Fruit fly (Drosophila melanogaster) whole organism, embryonic: ENCODE measurements around the gene TotZ.

Source experiments
- Atf6 ChIP-seq: fragments of 200-800 bp; sonication (Bioruptor generic); IDR thresholded peaks from 2 replicates; pipeline ENCODE4 v1.3.6; 2022; ENCODE audit warnings: missing biosample characterization, missing genetic modification characterization
- B-H2 ChIP-seq: fragments of 200-800 bp; sonication (Bioruptor generic); optimal IDR thresholded peaks from 2 replicates; lab custom pipeline; 2018; ENCODE audit warnings: missing biosample characterization, mild to moderate bottlenecking, missing genetic modification characterization
- BtbVII ChIP-seq: fragments of 200-800 bp; sonication (Bioruptor generic); optimal IDR thresholded peaks from 3 replicates; lab custom pipeline; 2017; ENCODE audit warnings: missing biosample characterization, mild to moderate bottlenecking, missing genetic modification characterization
- CG1024 ChIP-seq: fragments of 200-800 bp; sonication (Bioruptor generic); IDR thresholded peaks from 2 replicates; pipeline ENCODE4 v1.3.6; 2022; ENCODE audit warnings: missing biosample characterization, missing genetic modification characterization
- CG10462 ChIP-seq: fragments of 200-800 bp; sonication (Bioruptor generic); optimal IDR thresholded peaks from 2 replicates; lab custom pipeline; 2016; ENCODE audit warnings: missing biosample characterization, missing genetic modification characterization
- CG11085 ChIP-seq: fragments of 200-800 bp; sonication (Bioruptor generic); IDR thresholded peaks from 2 replicates; pipeline ENCODE4 v1.3.6; 2022; ENCODE audit warnings: missing biosample characterization, missing genetic modification characterization
- CG11093 ChIP-seq: fragments of 200-800 bp; sonication (Bioruptor generic); IDR thresholded peaks from 3 replicates; pipeline ENCODE4 v1.3.6; 2022; ENCODE audit warnings: missing biosample characterization, missing genetic modification characterization
- CG11398 ChIP-seq: fragments of 200-800 bp; sonication (Bioruptor generic); optimal IDR thresholded peaks from 2 replicates; lab custom pipeline; 2016; ENCODE audit warnings: missing biosample characterization, missing genetic modification characterization
- CG11456 ChIP-seq: fragments of 200-800 bp; sonication (Bioruptor generic); IDR thresholded peaks from 3 replicates; pipeline ENCODE4 v1.3.6; 2022; ENCODE audit warnings: missing biosample characterization, missing genetic modification characterization
- CG12744 ChIP-seq: fragments of 200-800 bp; sonication (Bioruptor generic); optimal IDR thresholded peaks from 2 replicates; lab custom pipeline; 2016; ENCODE audit warnings: missing biosample characterization, missing genetic modification characterization
- CG14050 ChIP-seq: fragments of 200-800 bp; sonication (Bioruptor generic); IDR thresholded peaks from 3 replicates; pipeline ENCODE4 v1.3.6; 2022; ENCODE audit warnings: missing biosample characterization, missing genetic modification characterization
- CG1647 ChIP-seq: fragments of 200-800 bp; sonication (Bioruptor generic); optimal IDR thresholded peaks from 3 replicates; lab custom pipeline; 2016; ENCODE audit warnings: missing biosample characterization, missing genetic modification characterization
- CG17186 ChIP-seq: fragments of 200-800 bp; sonication (Bioruptor generic); optimal IDR thresholded peaks from 3 replicates; lab custom pipeline; 2017; ENCODE audit warnings: missing biosample characterization, missing genetic modification reagents, missing genetic modification characterization
- CG18599 ChIP-seq: fragments of 200-800 bp; sonication (Bioruptor generic); optimal IDR thresholded peaks from 3 replicates; lab custom pipeline; 2017; ENCODE audit warnings: missing biosample characterization, missing genetic modification characterization, mild to moderate bottlenecking, moderate library complexity, missing genetic modification reagents
- CG32532 ChIP-seq: fragments of 200-800 bp; sonication (Bioruptor generic); IDR thresholded peaks from 2 replicates; pipeline ENCODE4 v1.3.6; 2022; ENCODE audit warnings: missing biosample characterization, missing genetic modification characterization
- CG32767 ChIP-seq: fragments of 200-800 bp; sonication (Bioruptor generic); IDR thresholded peaks from 2 replicates; pipeline ENCODE4 v1.3.6; 2022; ENCODE audit warnings: missing biosample characterization, missing genetic modification characterization
- CG34376 ChIP-seq: fragments of 200-800 bp; sonication (Bioruptor generic); optimal IDR thresholded peaks from 2 replicates; lab custom pipeline; 2018; ENCODE audit warnings: missing biosample characterization, mild to moderate bottlenecking, missing genetic modification characterization
- CG5180 ChIP-seq: fragments of 200-800 bp; sonication (Bioruptor generic); optimal IDR thresholded peaks from 3 replicates; lab custom pipeline; 2017; ENCODE audit warnings: missing biosample characterization, missing genetic modification characterization, mild to moderate bottlenecking, moderate library complexity, missing genetic modification reagents
- CG6813 ChIP-seq: fragments of 200-800 bp; sonication (Bioruptor generic); optimal IDR thresholded peaks from 2 replicates; lab custom pipeline; 2017; ENCODE audit warnings: missing biosample characterization, missing genetic modification characterization, mild to moderate bottlenecking, moderate library complexity, missing genetic modification reagents
- CG6854 ChIP-seq: fragments of 200-800 bp; sonication (Bioruptor generic); optimal IDR thresholded peaks from 3 replicates; lab custom pipeline; 2017; ENCODE audit warnings: missing biosample characterization, mild to moderate bottlenecking, missing genetic modification characterization
- CG8089 ChIP-seq: fragments of 200-800 bp; sonication (Bioruptor generic); optimal IDR thresholded peaks from 3 replicates; lab custom pipeline; 2016; ENCODE audit warnings: missing biosample characterization, missing genetic modification characterization
- CG8765 ChIP-seq: fragments of 200-800 bp; sonication (Bioruptor generic); IDR thresholded peaks from 2 replicates; pipeline ENCODE4 v1.3.6; 2022; ENCODE audit warnings: missing biosample characterization, missing genetic modification characterization
- CG9215 ChIP-seq: fragments of 200-800 bp; sonication (Bioruptor generic); IDR thresholded peaks from 2 replicates; pipeline ENCODE4 v1.3.6; 2022; ENCODE audit warnings: missing biosample characterization, missing genetic modification characterization
- Dad ChIP-seq: fragments of 200-800 bp; sonication (Bioruptor generic); optimal IDR thresholded peaks from 3 replicates; lab custom pipeline; 2016; ENCODE audit warnings: missing biosample characterization, missing genetic modification characterization
- Dek ChIP-seq: fragments of 200-800 bp; sonication (Bioruptor generic); optimal IDR thresholded peaks from 3 replicates; lab custom pipeline; 2019; ENCODE audit warnings: missing biosample characterization, mild to moderate bottlenecking, missing genetic modification characterization, moderate library complexity
- Ets65A ChIP-seq: fragments of 200-800 bp; sonication (Bioruptor generic); peaks from one replicate; lab custom pipeline; 2016; ENCODE audit warnings: missing biosample characterization, missing genetic modification characterization
- Gsc ChIP-seq: fragments of 200-800 bp; sonication (Bioruptor generic); IDR thresholded peaks from 2 replicates; pipeline ENCODE4 v1.3.6; 2022; ENCODE audit warnings: missing biosample characterization, missing genetic modification characterization
- Med ChIP-seq: fragments of 200-800 bp; sonication (Bioruptor generic); peaks from one replicate; lab custom pipeline; 2016; ENCODE audit warnings: missing biosample characterization, missing genetic modification characterization, mild to moderate bottlenecking, inconsistent platforms, moderate library complexity
- NC2α ChIP-seq: fragments of 200-800 bp; sonication (Bioruptor generic); optimal IDR thresholded peaks from 2 replicates; lab custom pipeline; 2016; ENCODE audit warnings: missing biosample characterization, missing genetic modification characterization
- PHDP ChIP-seq: fragments of 200-800 bp; sonication (Bioruptor generic); optimal IDR thresholded peaks from 3 replicates; lab custom pipeline; 2018; ENCODE audit warnings: missing biosample characterization, mild to moderate bottlenecking, missing genetic modification characterization, moderate library complexity
- Rfx ChIP-seq: fragments of 200-800 bp; sonication (Bioruptor generic); IDR thresholded peaks from 2 replicates; pipeline ENCODE4 v1.3.6; 2022; ENCODE audit warnings: missing biosample characterization, missing genetic modification characterization
- Stat92E ChIP-seq, 3 experiments: fragments of >200 bp in 2 of 3; fragments of 200-800 bp in 1 of 3; sonication (Bioruptor generic) in 1 of 3; optimal IDR thresholded peaks; 2 replicates each; lab custom pipeline; 2017 to 2019; ENCODE audit warnings: missing biosample characterization in 3 of 3, missing genetic modification characterization in 3 of 3, mild to moderate bottlenecking in 1 of 3, moderate library complexity in 1 of 3
- YL-1 ChIP-seq: fragments of 200-800 bp; sonication (Bioruptor generic); optimal IDR thresholded peaks from 3 replicates; lab custom pipeline; 2017; ENCODE audit warnings: missing biosample characterization, mild to moderate bottlenecking, missing genetic modification characterization
- aop ChIP-seq: fragments of 200-800 bp; sonication (Bioruptor generic); IDR thresholded peaks from 2 replicates; pipeline ENCODE4 v1.3.6; 2022; ENCODE audit warnings: missing biosample characterization, missing genetic modification characterization
- chif ChIP-seq, 2 experiments: fragments of 200-800 bp; sonication (Bioruptor generic); optimal IDR thresholded peaks; 3 replicates each; lab custom pipeline; 2016; ENCODE audit warnings: missing biosample characterization in 2 of 2, missing genetic modification characterization in 2 of 2
- da ChIP-seq: fragments of 200-800 bp; sonication (Bioruptor generic); optimal IDR thresholded peaks from 2 replicates; lab custom pipeline; 2016; ENCODE audit warnings: missing biosample characterization, missing genetic modification characterization
- dysf ChIP-seq: fragments of 200-800 bp; sonication (Bioruptor generic); IDR thresholded peaks from 3 replicates; pipeline ENCODE4 v1.3.6; 2022; ENCODE audit warnings: missing biosample characterization, missing genetic modification characterization
- fd64A ChIP-seq: fragments of 200-800 bp; sonication (Bioruptor generic); optimal IDR thresholded peaks from 3 replicates; lab custom pipeline; 2018; ENCODE audit warnings: missing biosample characterization, mild to moderate bottlenecking, missing genetic modification characterization
- gcm ChIP-seq: fragments of 200-800 bp; sonication (Bioruptor generic); optimal IDR thresholded peaks from 2 replicates; lab custom pipeline; 2019; ENCODE audit warnings: missing biosample characterization, mild to moderate bottlenecking, missing genetic modification characterization, moderate library complexity
- hbn ChIP-seq: fragments of 200-800 bp; sonication (Bioruptor generic); IDR thresholded peaks from 2 replicates; pipeline ENCODE4 v1.3.6; 2022; ENCODE audit warnings: missing biosample characterization, missing genetic modification characterization; ENCODE audit not compliant: partially characterized antibody
- luna ChIP-seq: fragments of 200-800 bp; sonication (Bioruptor generic); optimal IDR thresholded peaks from 2 replicates; lab custom pipeline; 2016; ENCODE audit warnings: missing biosample characterization, missing genetic modification characterization
- mld ChIP-seq: fragments of 200-800 bp; sonication (Bioruptor generic); IDR thresholded peaks from 3 replicates; pipeline ENCODE4 v1.3.6; 2022; ENCODE audit warnings: missing biosample characterization, missing genetic modification characterization; ENCODE audit not compliant: partially characterized antibody
- nom ChIP-seq: fragments of 200-800 bp; sonication (Bioruptor generic); optimal IDR thresholded peaks from 2 replicates; lab custom pipeline; 2017; ENCODE audit warnings: missing biosample characterization, missing genetic modification characterization, mild to moderate bottlenecking, moderate library complexity, missing genetic modification reagents
- onecut ChIP-seq: fragments of 200-800 bp; sonication (Bioruptor generic); IDR thresholded peaks from 2 replicates; pipeline ENCODE4 v1.3.6; 2022; ENCODE audit warnings: missing biosample characterization, missing genetic modification characterization
- ranshi ChIP-seq: fragments of 200-800 bp; sonication (Bioruptor generic); IDR thresholded peaks from 2 replicates; pipeline ENCODE4 v1.3.6; 2022; ENCODE audit warnings: missing biosample characterization, missing genetic modification characterization
- salm ChIP-seq: fragments of 200-800 bp; sonication (Bioruptor generic); optimal IDR thresholded peaks from 2 replicates; lab custom pipeline; 2018; ENCODE audit warnings: missing biosample characterization, mild to moderate bottlenecking, missing genetic modification characterization
- sens-2 ChIP-seq: fragments of 200-800 bp; sonication (Bioruptor generic); IDR thresholded peaks from 2 replicates; pipeline ENCODE4 v1.3.6; 2022; ENCODE audit warnings: missing biosample characterization, missing genetic modification characterization
- sug ChIP-seq: fragments of 200-800 bp; optimal IDR thresholded peaks from 2 replicates; lab custom pipeline; 2019; ENCODE audit warnings: missing biosample characterization, mild to moderate bottlenecking, missing genetic modification characterization, moderate library complexity
- tll ChIP-seq, 2 experiments: fragments of 200-800 bp in 1 of 2; fragments of >200 bp in 1 of 2; sonication (Bioruptor generic) in 1 of 2; optimal IDR thresholded peaks; 2 replicates each; lab custom pipeline; 2017 to 2019; ENCODE audit warnings: missing biosample characterization in 2 of 2, missing genetic modification characterization in 2 of 2, mild to moderate bottlenecking in 1 of 2, moderate library complexity in 1 of 2
- usp ChIP-seq: fragments of >200 bp; optimal IDR thresholded peaks from 2 replicates; lab custom pipeline; 2017; ENCODE audit warnings: missing biosample characterization, missing genetic modification characterization
- wek ChIP-seq: fragments of 200-800 bp; sonication (Bioruptor generic); optimal IDR thresholded peaks from 3 replicates; lab custom pipeline; 2018; ENCODE audit warnings: missing biosample characterization, mild to moderate bottlenecking, missing genetic modification characterization, moderate library complexity

The TotZ gene

DNA sequence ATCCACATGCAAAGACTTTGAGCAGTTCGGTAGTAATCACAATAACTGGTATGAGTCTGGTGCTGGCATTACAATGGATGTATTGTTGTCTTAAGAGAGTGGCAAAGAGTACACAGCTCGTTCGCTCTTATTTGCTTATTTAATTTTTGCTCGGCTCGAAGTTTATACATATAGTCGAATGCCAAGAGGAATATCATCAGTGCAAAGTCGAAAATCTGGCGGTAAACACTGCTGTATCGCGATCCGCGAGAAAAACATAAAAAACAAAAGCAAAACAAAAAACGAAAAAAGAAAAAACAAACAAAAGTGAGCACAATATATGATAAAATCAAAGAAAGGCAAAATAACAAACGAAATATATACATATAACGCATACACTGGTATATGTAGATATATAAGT is 36.6 kb downstream of the TotZ start, which contains the start of gene hdly (continued):
- no peak for TF ChIP-seq CG10462 (GFP tag; lab: Kevin White, UChicago)
- TF ChIP-seq sens-2 (GFP tag; lab: Robert Waterston, UW), result 0 out of 2 replicates have a peak, but pooled peaks have one; percentile 12
- TF ChIP-seq CG11085 (GFP tag; lab: Robert Waterston, UW), result no peak
- TF ChIP-seq CG5180 (GFP tag; lab: Kevin White, UChicago), result no peak
- no peak for TF ChIP-seq hbn (GFP tag; lab: Robert Waterston, UW)
- TF ChIP-seq nom, result peak; percentile 100
- TF ChIP-seq gcm (GFP tag; lab: Kevin White, UChicago), result no peak
- TF ChIP-seq wek (GFP tag; lab: Kevin White, UChicago), result peak; percentile 34
- TF ChIP-seq Stat92E (GFP tag; optimal IDR thresholded peaks at IDR 0.05; lab: Kevin White, UChicago), result peak in 1 of 3 experiments; percentile 32
- peak; percentile 87 for TF ChIP-seq Med (GFP tag; lab: Kevin White, UChicago)
- TF ChIP-seq onecut (GFP tag; lab: Robert Waterston, UW), result 0 out of 2 replicates have a peak, but pooled peaks have one; percentile 4
- TF ChIP-seq usp (GFP tag; lab: Kevin White, UChicago), result no peak
- peak; percentile 59 for TF ChIP-seq BtbVII (GFP tag; lab: Kevin White, UChicago)
- no peak for TF ChIP-seq da
- peak; percentile 41; the same call in 1 of the 2 replicates for TF ChIP-seq CG32532 (GFP tag; lab: Robert Waterston, UW)
- TF ChIP-seq ranshi (GFP tag; lab: Robert Waterston, UW), result peak; percentile 10; the same call in 1 of the 2 replicates
- TF ChIP-seq CG1647 (GFP tag; lab: Kevin White, UChicago), result no peak
- no peak for TF ChIP-seq salm
- no peak for TF ChIP-seq Gsc (GFP tag; lab: Robert Waterston, UW)
- no peak for TF ChIP-seq CG18599 (GFP tag; lab: Kevin White, UChicago)
- no peak for TF ChIP-seq CG34376 (GFP tag; lab: Kevin White, UChicago)
- no peak for TF ChIP-seq aop (GFP tag; lab: Robert Waterston, UW)
- TF ChIP-seq sug (tag; lab: Kevin White, UChicago), result no peak
- TF ChIP-seq CG11456 (GFP tag; lab: Robert Waterston, UW), result no peak
- TF ChIP-seq CG8089 (GFP tag; lab: Kevin White, UChicago), result no peak
- TF ChIP-seq CG17186, result no peak
- TF ChIP-seq chif (GFP tag; optimal IDR thresholded peaks at IDR 0.05; lab: Kevin White, UChicago), result no peak
- TF ChIP-seq mld (GFP tag; lab: Robert Waterston, UW), result no peak
- TF ChIP-seq CG14050 (GFP tag; lab: Robert Waterston, UW), result no peak
- no peak for TF ChIP-seq CG11398 (GFP tag; lab: Kevin White, UChicago)
- 0 out of 2 replicates have a peak, but pooled peaks have one; percentile 16 for TF ChIP-seq Atf6 (GFP tag; lab: Robert Waterston, UW)
- no peak for TF ChIP-seq Dad
- no peak for TF ChIP-seq CG9215
- TF ChIP-seq luna (GFP tag; lab: Kevin White, UChicago), result no peak
- no peak for TF ChIP-seq CG32767 (GFP tag; lab: Robert Waterston, UW)
- TF ChIP-seq B-H2 (GFP tag; lab: Kevin White, UChicago), result peak; percentile 67
- TF ChIP-seq Ets65A (GFP tag; lab: Kevin White, UChicago), result no peak
- TF ChIP-seq CG12744 (GFP tag; lab: Kevin White, UChicago), result no peak
- TF ChIP-seq CG6854, result no peak
- TF ChIP-seq Dek (tag; lab: Kevin White, UChicago), result no peak
- no peak for TF ChIP-seq CG8765 (GFP tag; lab: Robert Waterston, UW)
- TF ChIP-seq dysf (GFP tag; lab: Robert Waterston, UW), result no peak
- no peak for TF ChIP-seq YL-1 (GFP tag; lab: Kevin White, UChicago)
- peak; percentile 25 for TF ChIP-seq CG6813 (GFP tag; lab: Kevin White, UChicago)
- TF ChIP-seq tll (GFP tag; optimal IDR thresholded peaks at IDR 0.05; lab: Kevin White, UChicago), result no peak
- no peak for TF ChIP-seq CG11093 (GFP tag; lab: Robert Waterston, UW)
- no peak for TF ChIP-seq NC2α
- TF ChIP-seq PHDP (tag; lab: Kevin White, UChicago), result no peak
- TF ChIP-seq fd64A (GFP tag; lab: Kevin White, UChicago), result no peak
- peak; percentile 36; the same call in 1 of the 2 replicates for TF ChIP-seq Rfx (GFP tag; lab: Robert Waterston, UW)
- no peak for TF ChIP-seq CG1024 (GFP tag; lab: Robert Waterston, UW)
